Worm (Caenorhabditis elegans): ENCODE measurements around the gene his-6.
"Not testable (repeated sequence)": the region's sequence is repeated elsewhere in the genome, so short reads cannot be mapped to it uniquely, and the experiment has no call there.

his-6 gene

ce11 chrV:8534534-8535283, at the start of gene his-6, which contains the start of gene his-5:
his-6 (minus strand) TSS chrV:8534977.
his-5 (plus strand) TSS chrV:8535214.
- TF ChIP-seq pes-1 (GFP tag; IDR thresholded peaks at IDR 0.05) (peak; percentile 70), hmg-4 (GFP tag; optimal IDR thresholded peaks at IDR 0.05) (peak; percentile 42), flt-1 (GFP tag; IDR thresholded peaks at IDR 0.05) (peak; percentile 65; the same call in 1 of the 2 replicates), tbx-11 (GFP tag; IDR thresholded peaks at IDR 0.05) (peak; percentile 52; the same call in 1 of the 2 replicates), scrt-1 (GFP tag; IDR thresholded peaks at IDR 0.05) (0 out of 2 replicates have a peak, but pooled peaks have one; percentile 53), sea-1 (GFP tag; conservative IDR thresholded peaks at IDR 0.05) (peak; percentile 75; the same call in 1 of the 2 replicates), tbx-37 (GFP tag; conservative IDR thresholded peaks at IDR 0.05) (peak; percentile 63; the same call in 1 of the 2 replicates), ama-1 (optimal IDR thresholded peaks at IDR 0.05) (peak; percentile 91)

- TF ChIP-seq tra-4 (tag; optimal IDR thresholded peaks at IDR 0.05) (no peak), B0310.2 (tag; optimal IDR thresholded peaks at IDR 0.05) (no peak), flt-1 (GFP tag; IDR thresholded peaks at IDR 0.05) (no peak), ceh-36 (tag; optimal IDR thresholded peaks at IDR 0.05) (no peak)
Observed at ce11 chrV:8580961-8581360, 46.2 kb upstream of the his-6 start, which contains the start of gene C10B5.1. C10B5.1 (plus strand) TSS chrV:8581261.

ce11 chrV:8574762-8575161, 40.0 kb upstream of the his-6 start, which contains the start of gene F25G6.1:
F25G6.1 (plus strand) TSS chrV:8575062.
- TF ChIP-seq B0310.2 (tag; optimal IDR thresholded peaks at IDR 0.05); hmg-4 (GFP tag; optimal IDR thresholded peaks at IDR 0.05); aly-1 (tag; optimal IDR thresholded peaks at IDR 0.05): not testable (repeated sequence)

- TF ChIP-seq ceh-36 (tag; optimal IDR thresholded peaks at IDR 0.05) (no peak), flt-1 (GFP tag; IDR thresholded peaks at IDR 0.05) (no peak), hmbx-1 (tag; optimal IDR thresholded peaks at IDR 0.05) (no peak), aly-1 (tag; optimal IDR thresholded peaks at IDR 0.05) (no peak), pes-1 (GFP tag; IDR thresholded peaks at IDR 0.05) (no peak), ets-7 (tag; optimal IDR thresholded peaks at IDR 0.05) (no peak), tbx-37 (GFP tag; conservative IDR thresholded peaks at IDR 0.05) (no peak), F13C5.2 (tag; optimal IDR thresholded peaks at IDR 0.05) (no peak), hmg-4 (GFP tag; optimal IDR thresholded peaks at IDR 0.05) (no peak), sea-1 (GFP tag; conservative IDR thresholded peaks at IDR 0.05) (no peak), tbx-11 (GFP tag; IDR thresholded peaks at IDR 0.05) (no peak), ceh-13 (GFP tag; optimal IDR thresholded peaks at IDR 0.05) (no peak), hnd-1 (tag; optimal IDR thresholded peaks at IDR 0.05) (no peak), ama-1 (optimal IDR thresholded peaks at IDR 0.05) (no peak)
Observed at ce11 chrV:8569841-8570361, 35.1 kb upstream of the his-6 start, which contains the start of the genes F25G6.9 and symk-1. F25G6.9 (minus strand) TSS chrV:8570000. symk-1 (plus strand) TSS chrV:8570311.

- TF ChIP-seq ceh-13 (GFP tag; optimal IDR thresholded peaks at IDR 0.05) (no peak), tbx-11 (GFP tag; IDR thresholded peaks at IDR 0.05) (no peak), F13C5.2 (tag; optimal IDR thresholded peaks at IDR 0.05) (no peak), scrt-1 (GFP tag; IDR thresholded peaks at IDR 0.05) (no peak), tbx-37 (GFP tag; conservative IDR thresholded peaks at IDR 0.05) (no peak), ama-1 (optimal IDR thresholded peaks at IDR 0.05) (no peak), B0310.2 (tag; optimal IDR thresholded peaks at IDR 0.05) (no peak), aly-1 (tag; optimal IDR thresholded peaks at IDR 0.05) (no peak), hmg-4 (GFP tag; optimal IDR thresholded peaks at IDR 0.05) (no peak), tra-4 (tag; optimal IDR thresholded peaks at IDR 0.05) (no peak), pes-1 (GFP tag; IDR thresholded peaks at IDR 0.05) (no peak)
Observed at ce11 chrV:8569172-8569571, 34.4 kb upstream of the his-6 start.

- TF ChIP-seq ceh-13 (GFP tag; optimal IDR thresholded peaks at IDR 0.05) (no peak), pes-1 (GFP tag; IDR thresholded peaks at IDR 0.05) (no peak), hmbx-1 (tag; optimal IDR thresholded peaks at IDR 0.05) (no peak), B0310.2 (tag; optimal IDR thresholded peaks at IDR 0.05) (no peak), tra-4 (tag; optimal IDR thresholded peaks at IDR 0.05) (no peak), F13C5.2 (tag; optimal IDR thresholded peaks at IDR 0.05) (no peak), flt-1 (GFP tag; IDR thresholded peaks at IDR 0.05) (no peak), scrt-1 (GFP tag; IDR thresholded peaks at IDR 0.05) (no peak), hnd-1 (tag; optimal IDR thresholded peaks at IDR 0.05) (no peak), tbx-37 (GFP tag; conservative IDR thresholded peaks at IDR 0.05) (no peak), ama-1 (optimal IDR thresholded peaks at IDR 0.05) (no peak), ceh-36 (tag; optimal IDR thresholded peaks at IDR 0.05) (no peak), aly-1 (tag; optimal IDR thresholded peaks at IDR 0.05) (no peak), hmg-4 (GFP tag; optimal IDR thresholded peaks at IDR 0.05) (no peak), tbx-11 (GFP tag; IDR thresholded peaks at IDR 0.05) (no peak), ets-7 (tag; optimal IDR thresholded peaks at IDR 0.05) (no peak), sea-1 (GFP tag; conservative IDR thresholded peaks at IDR 0.05) (no peak)
Observed at ce11 chrV:8565075-8565474, 30.3 kb upstream of the his-6 start, which contains the start of gene F25G6.8. F25G6.8 (minus strand) TSS chrV:8565175.

ce11 chrV:8560916-8561315, 26.1 kb upstream of the his-6 start, which contains the start of gene acr-16:
acr-16 (plus strand) TSS chrV:8561216.
- TF ChIP-seq F13C5.2 (tag; optimal IDR thresholded peaks at IDR 0.05) (no peak), pes-1 (GFP tag; IDR thresholded peaks at IDR 0.05) (no peak), ets-7 (tag; optimal IDR thresholded peaks at IDR 0.05) (no peak), B0310.2 (tag; optimal IDR thresholded peaks at IDR 0.05) (no peak), tbx-11 (GFP tag; IDR thresholded peaks at IDR 0.05) (no peak), ama-1 (optimal IDR thresholded peaks at IDR 0.05) (no peak), scrt-1 (GFP tag; IDR thresholded peaks at IDR 0.05) (no peak), ceh-13 (GFP tag; optimal IDR thresholded peaks at IDR 0.05) (no peak), tra-4 (tag; optimal IDR thresholded peaks at IDR 0.05) (no peak), hmg-4 (GFP tag; optimal IDR thresholded peaks at IDR 0.05) (no peak), hnd-1 (tag; optimal IDR thresholded peaks at IDR 0.05) (no peak), hmbx-1 (tag; optimal IDR thresholded peaks at IDR 0.05) (no peak), aly-1 (tag; optimal IDR thresholded peaks at IDR 0.05) (no peak), sea-1 (GFP tag; conservative IDR thresholded peaks at IDR 0.05) (no peak), flt-1 (GFP tag; IDR thresholded peaks at IDR 0.05) (no peak), ceh-36 (tag; optimal IDR thresholded peaks at IDR 0.05) (no peak), tbx-37 (GFP tag; conservative IDR thresholded peaks at IDR 0.05) (no peak)
